Worm (Caenorhabditis elegans): Measurements from ENCODE around the gene T23G7.3.

Gene T23G7.3

DNA sequence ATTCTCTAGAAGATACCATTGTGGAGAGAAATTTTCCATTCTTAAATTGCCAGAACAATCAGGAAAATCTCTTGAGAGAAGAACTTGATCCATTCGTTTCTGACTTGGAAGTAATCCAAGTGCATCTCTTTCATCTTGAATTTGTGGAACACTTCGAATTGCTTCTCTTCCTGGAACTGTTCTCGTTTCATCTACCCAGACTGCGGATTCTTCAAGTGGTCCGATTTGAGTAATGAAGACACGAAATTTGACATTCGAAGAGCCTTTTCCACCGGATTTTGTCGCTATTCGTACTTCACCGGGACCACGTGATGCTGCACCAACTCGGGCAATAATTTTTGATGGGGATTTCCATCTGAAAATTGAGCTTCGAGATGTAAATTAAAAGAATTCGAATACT, 8.9 kb upstream of the T23G7.3 start:
- TF ChIP-seq dao-5 (tag; optimal IDR thresholded peaks at IDR 0.05), result no peak
- no peak for TF ChIP-seq him-1 (tag; optimal IDR thresholded peaks at IDR 0.05)

DNA sequence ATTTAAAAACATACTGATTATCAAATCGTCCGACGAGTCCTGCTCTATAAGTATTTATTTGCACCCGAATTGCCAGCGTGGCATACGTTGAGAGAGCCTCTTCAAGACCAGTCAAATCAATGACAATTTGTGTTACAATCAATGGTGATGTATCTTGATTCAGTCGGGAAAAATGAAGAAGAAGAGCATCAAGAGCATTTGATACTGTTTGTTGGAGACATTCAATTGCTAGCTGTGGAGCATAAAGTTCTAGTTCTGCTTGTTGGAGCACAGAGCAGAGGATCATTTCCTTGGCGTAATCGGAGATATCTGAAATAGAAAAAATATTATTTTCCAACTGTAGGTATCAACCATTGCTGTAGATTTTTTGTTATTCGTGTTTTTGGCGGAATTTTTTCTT, 5.8 kb upstream of the T23G7.3 start:
- no peak for TF ChIP-seq dao-5 (tag; optimal IDR thresholded peaks at IDR 0.05)
- no peak for TF ChIP-seq W03F9.2 (tag; optimal IDR thresholded peaks at IDR 0.05)
- TF ChIP-seq him-1 (tag; optimal IDR thresholded peaks at IDR 0.05), result no peak

DNA sequence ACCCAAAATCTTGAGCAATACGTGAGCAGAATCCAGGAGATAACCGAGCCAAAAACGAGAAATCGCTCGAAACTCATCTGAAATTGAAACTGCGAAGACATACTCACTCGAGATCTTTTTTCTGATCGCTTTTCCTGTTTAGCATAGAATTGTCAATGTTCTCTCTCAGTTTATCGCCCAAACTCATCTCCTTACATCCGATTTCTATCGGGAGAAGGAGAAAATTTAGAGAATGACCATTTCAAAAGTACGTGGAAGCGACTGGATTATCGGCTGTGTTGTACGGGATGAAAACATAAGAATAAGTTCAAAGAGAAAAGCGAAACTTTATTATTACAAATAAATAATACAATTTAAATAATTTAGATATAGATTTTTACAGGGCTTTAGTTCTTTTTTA, 5.2 kb upstream of the T23G7.3 start, which contains the start of gene T23G7.2:
TSS of gene T23G7.2 (minus strand) at position 101 of the 400 bp plus-strand sequence.
- TF ChIP-seq him-1 (tag; optimal IDR thresholded peaks at IDR 0.05), result no peak
- TF ChIP-seq W03F9.2 (tag; optimal IDR thresholded peaks at IDR 0.05), result no peak
- TF ChIP-seq dao-5 (tag; optimal IDR thresholded peaks at IDR 0.05), result no peak

DNA sequence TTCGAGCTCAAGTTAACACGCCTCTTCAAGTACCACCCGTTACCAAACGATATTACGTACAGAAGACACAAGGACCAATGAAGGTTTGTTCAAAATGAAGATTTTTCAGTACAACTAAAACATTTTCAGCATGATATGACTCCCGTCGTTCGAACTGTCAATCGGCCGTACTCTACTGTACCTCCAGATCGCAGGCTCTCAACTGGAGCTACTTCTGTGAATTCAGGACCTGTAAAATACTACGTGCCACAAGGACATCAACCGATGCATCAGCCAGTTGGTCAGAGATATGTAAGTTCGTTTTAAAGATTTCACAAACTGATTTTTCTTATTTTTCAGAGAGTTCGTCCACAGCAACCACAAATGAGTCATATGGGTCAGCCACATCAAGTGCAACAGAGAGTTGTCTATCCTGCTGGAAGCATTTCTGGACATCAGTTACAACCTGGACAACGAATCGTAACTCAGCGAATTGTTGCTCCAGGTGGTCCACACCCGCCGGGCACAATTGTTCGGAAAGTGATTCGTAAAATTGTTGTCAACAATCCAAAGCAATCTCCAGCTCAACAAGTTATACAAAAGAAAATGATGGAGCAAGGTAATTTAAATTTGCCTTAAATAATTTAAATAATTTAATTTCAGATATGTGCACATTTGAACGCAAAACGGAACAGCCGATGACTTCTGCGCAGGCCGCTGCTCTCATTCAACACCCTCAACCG, 4.0 kb upstream of the T23G7.3 start:
- TF ChIP-seq W03F9.2 (tag; optimal IDR thresholded peaks at IDR 0.05), result no peak
- TF ChIP-seq him-1 (tag; optimal IDR thresholded peaks at IDR 0.05), result no peak
- no peak for TF ChIP-seq dao-5 (tag; optimal IDR thresholded peaks at IDR 0.05)

DNA sequence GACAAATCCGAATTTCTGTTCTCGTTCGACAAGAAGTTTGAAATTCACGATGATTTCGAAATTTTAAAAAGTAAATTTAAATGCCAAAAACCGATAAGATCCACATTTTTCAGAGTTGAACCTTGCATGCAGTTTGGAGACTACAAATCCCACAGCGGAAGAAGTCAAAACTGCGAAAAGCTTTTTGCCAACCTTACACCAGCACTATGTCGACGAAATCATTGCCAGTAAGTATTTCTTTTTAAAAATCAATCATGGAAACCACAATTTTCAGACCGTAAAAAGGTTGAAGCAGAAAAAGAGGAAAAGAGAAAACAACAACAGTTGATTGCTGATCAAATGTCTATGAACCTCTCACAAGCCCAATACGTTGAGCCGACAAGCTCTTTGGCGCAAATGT, 3.2 kb upstream of the T23G7.3 start:
- TF ChIP-seq dao-5 (tag; optimal IDR thresholded peaks at IDR 0.05), result no peak
- TF ChIP-seq W03F9.2 (tag; optimal IDR thresholded peaks at IDR 0.05), result no peak
- no peak for TF ChIP-seq him-1 (tag; optimal IDR thresholded peaks at IDR 0.05)

DNA sequence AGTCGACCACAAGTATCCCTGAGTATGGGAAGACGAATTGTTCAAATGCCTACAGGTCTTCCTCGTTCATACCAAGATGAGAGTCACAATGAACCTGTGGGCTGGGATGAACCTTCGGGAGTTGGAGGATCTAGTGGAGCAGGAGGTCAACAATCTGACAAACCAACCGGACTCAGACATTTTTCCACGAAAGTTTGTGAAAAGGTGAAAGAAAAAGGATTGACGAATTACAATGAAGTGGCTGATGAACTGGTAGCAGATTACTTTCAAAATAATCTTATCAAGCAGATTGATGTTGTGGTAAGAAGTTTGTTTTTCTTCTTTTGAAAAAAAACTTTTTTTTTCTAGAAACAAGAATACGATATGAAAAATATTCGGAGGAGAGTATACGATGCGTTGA, 2.4 kb upstream of the T23G7.3 start:
- TF ChIP-seq him-1 (tag; optimal IDR thresholded peaks at IDR 0.05), result no peak

DNA sequence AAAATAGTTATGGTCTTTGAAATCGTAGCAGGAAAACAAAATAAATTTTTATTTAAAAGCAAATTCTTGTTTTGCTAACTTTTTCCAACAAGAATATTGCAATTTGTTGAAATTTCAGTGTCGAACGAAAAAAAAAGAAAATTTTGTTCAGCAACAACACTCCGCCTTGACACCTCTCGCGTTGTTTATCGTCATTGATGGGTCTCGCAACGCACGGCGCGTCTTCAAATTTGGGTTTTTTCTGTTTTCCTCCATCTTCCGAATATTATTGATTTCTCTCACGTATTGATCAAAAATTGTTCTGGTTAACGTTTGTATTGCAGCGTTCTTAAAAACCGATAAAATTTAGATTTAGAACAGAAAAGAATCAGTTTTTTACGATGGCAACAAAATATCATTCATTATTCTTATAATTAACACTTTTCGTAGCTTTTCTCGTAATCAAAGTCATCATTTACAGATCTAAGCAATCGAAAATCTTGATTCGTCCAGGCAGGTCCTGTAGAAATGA, 1.9 kb upstream of the T23G7.3 start, which contains the start of gene dpl-1:
TSS of gene dpl-1 (plus strand) at position 461 of the 511 bp plus-strand sequence.
- TF ChIP-seq dao-5 (tag; optimal IDR thresholded peaks at IDR 0.05), result no peak
- peak; percentile 10 for TF ChIP-seq W03F9.2 (tag; optimal IDR thresholded peaks at IDR 0.05)

DNA sequence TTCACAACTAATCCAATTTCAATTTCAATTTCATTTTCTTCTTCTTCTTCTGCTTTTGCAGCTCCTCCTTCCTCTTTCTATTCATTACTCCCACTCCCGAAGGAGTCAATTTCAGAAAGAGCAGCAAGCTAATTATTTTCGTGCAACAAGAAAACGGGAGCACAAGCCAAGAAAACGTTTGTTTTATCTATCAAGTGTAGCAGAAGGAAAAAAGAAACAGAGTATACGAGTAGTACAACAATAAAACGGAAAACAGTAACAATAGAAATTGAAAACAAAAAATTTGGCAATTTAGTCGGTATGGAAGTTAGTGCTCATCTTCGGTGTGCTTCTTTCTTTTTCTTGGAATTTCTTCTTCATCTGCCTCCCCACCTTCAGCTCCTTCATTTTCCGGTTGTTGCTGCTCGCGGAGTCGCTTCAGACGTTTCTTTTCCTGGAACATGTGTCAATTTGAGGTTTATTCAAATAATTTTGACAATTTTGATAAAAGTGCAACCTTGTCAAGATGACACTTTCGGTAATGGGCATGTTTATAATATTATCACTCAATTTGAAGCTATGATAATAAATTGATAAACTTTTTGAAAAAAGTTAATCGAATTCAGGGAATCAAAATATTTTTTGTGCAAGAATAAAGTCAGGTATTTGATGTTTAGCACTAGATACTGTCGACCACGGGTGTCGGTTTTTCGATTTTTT, 1.7 kb downstream of the T23G7.3 start, which contains the start of gene W07A12.8:
TSS of gene W07A12.8 (minus strand) at position 51 of the 699 bp plus-strand sequence.
- no peak for TF ChIP-seq dao-5 (tag; optimal IDR thresholded peaks at IDR 0.05)

DNA sequence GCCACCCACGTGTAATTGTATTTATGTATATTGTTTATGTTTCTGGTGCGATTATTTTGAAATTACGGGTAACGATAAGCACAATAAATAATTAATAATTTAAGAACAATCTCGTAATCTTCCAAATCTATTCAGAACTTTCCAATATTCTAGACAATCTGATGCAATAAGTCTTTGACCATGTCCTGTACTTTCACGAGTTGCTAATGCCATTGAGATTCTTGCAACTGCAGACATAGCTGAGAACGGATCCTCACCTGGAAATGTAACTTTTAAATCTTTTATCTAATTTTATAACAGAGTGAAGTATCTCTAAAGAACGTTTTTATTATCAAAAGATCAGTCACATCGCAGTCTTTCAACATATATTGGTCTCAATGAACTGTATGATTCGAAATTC, 4.3 kb downstream of the T23G7.3 start:
- TF ChIP-seq W03F9.2 (tag; optimal IDR thresholded peaks at IDR 0.05) (no peak), him-1 (tag; optimal IDR thresholded peaks at IDR 0.05) (no peak), dao-5 (tag; optimal IDR thresholded peaks at IDR 0.05) (no peak)

DNA sequence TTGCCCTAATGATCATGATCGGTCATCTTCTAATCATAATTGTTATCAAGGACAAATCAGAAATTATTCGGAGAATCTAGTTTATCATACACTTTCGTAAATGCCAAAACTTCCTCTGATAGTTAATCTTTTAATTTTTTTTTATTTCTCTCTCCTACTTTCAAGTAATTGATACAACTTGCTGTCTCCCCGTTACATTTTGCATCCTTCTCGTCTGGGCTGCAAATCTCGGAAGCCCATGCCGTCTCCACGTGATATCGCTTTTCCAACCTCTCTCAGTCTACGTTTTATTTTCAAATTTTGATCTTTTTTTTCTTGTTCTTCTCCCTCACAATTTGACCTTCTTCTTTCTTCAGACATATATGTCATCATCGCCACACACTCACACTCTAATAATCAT, 6.6 kb downstream of the T23G7.3 start, which contains the start of gene rhy-1:
TSS of gene rhy-1 (plus strand) at position 357 of the 400 bp plus-strand sequence.
- TF ChIP-seq dao-5 (tag; optimal IDR thresholded peaks at IDR 0.05) (no peak), W03F9.2 (tag; optimal IDR thresholded peaks at IDR 0.05) (no peak), him-1 (tag; optimal IDR thresholded peaks at IDR 0.05) (no peak)

DNA sequence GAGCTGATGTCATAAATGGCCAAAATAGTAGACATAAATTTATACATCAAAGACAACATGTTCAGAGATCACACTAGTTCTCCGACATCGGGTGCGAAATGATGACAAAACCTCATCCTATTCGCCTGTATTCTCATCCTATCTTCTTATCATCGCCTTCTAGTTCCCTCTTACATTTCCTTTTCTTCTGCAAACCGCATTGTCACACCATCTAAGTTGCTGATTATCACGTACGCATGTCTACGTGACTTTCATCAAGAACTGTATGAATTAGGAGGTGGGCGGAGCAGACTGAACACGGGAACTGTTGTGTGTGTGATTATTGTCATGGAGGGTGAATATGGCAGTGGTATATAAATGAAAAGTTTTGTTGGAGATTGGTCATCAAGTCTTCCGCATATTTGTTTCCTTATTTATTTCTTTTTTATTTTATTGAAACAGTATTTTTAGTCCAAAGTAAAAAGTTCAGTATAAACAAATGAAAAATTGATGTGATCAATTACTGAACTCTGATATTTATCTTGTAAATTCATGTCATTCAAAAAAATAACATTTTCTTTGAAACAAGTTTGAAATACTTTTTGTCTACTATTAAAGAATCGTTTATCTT, 7.3 kb downstream of the T23G7.3 start:
- TF ChIP-seq dao-5 (tag; optimal IDR thresholded peaks at IDR 0.05) (no peak), him-1 (tag; optimal IDR thresholded peaks at IDR 0.05) (no peak), W03F9.2 (tag; optimal IDR thresholded peaks at IDR 0.05) (no peak)

DNA sequence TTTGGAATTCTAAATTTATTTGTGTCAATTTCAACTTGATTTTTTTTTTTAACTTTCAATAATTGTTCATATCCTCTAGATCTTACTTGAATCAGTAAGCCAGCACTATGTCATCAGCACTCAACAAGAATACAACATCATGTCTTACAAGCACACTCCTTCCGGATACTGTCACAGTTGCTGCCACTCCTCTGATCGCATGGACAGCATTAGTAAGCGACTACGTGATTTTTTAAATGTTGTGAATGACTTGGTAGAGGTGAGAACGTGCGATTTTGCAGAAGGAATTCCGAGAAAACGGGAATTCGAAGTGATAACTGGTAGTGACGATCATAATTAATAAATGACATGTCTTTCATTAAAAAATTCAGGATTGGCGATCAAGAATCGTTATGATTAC, 9.6 kb downstream of the T23G7.3 start, which contains the start of gene oac-54:
TSS of gene oac-54 (plus strand) at position 83 of the 400 bp plus-strand sequence.
- TF ChIP-seq him-1 (tag; optimal IDR thresholded peaks at IDR 0.05), result no peak
- TF ChIP-seq W03F9.2 (tag; optimal IDR thresholded peaks at IDR 0.05), result no peak
- no peak for TF ChIP-seq dao-5 (tag; optimal IDR thresholded peaks at IDR 0.05)

DNA sequence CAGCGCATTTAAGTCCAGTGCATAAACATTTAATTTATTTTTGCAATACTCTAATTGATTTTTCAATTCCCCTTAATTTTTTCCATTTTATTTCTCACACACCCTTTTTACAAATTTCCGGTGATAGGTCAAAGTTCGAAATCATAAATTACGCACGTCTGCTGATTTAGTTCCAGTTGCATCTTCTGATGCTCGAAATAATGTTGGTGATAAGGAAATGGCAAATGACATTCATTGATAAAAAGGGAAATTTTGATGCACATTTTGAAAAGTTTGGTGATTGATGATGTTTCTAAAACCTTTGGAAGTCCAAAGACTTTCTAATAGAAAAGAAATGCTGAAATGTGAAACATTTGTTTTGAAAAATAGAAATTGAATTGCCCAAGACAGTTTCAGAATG, 10.5 kb downstream of the T23G7.3 start:
- no peak for TF ChIP-seq him-1 (tag; optimal IDR thresholded peaks at IDR 0.05)
- no peak for TF ChIP-seq dao-5 (tag; optimal IDR thresholded peaks at IDR 0.05)
- TF ChIP-seq W03F9.2 (tag; optimal IDR thresholded peaks at IDR 0.05), result no peak

DNA sequence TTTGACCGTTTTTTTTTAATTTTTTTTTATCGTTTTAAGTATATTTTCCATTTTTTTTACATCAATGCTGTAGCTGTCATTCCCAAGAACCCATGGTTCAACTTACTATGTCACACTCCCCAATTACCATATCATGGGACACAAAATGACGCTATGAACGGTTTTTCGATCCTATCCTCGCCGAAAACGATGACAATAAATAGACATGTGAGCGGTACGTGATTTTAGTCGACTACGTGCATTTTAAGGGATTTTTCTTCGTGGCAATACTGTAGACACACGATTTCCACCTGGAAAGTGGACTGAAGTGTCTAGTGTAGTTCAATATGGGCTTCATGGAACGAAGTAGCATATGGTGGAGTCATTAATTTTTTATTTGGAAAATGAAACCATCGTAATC, 11.4 kb downstream of the T23G7.3 start:
- TF ChIP-seq him-1 (tag; optimal IDR thresholded peaks at IDR 0.05) (no peak), W03F9.2 (tag; optimal IDR thresholded peaks at IDR 0.05) (no peak), dao-5 (tag; optimal IDR thresholded peaks at IDR 0.05) (no peak)

Data from whole organism, L4/young adult.